Worm (Caenorhabditis elegans) whole organism, mixed stage, embryonic: ENCODE data around the gene bcc-1.

Experiments used
- lin-13 ChIP-seq: fragments of 150-350 bp; optimal IDR thresholded peaks from 2 replicates; lab custom pipeline; 2014; ENCODE audit warnings: missing biosample characterization, missing genetic modification characterization
- nhr-12 ChIP-seq: fragments of 150-350 bp; optimal IDR thresholded peaks from 2 replicates; lab custom pipeline; 2014; ENCODE audit warnings: missing biosample characterization, missing genetic modification characterization
- nhr-237 ChIP-seq: fragments of 150-350 bp; optimal IDR thresholded peaks from 2 replicates; lab custom pipeline; 2014; ENCODE audit warnings: missing biosample characterization, missing genetic modification characterization
- nhr-76 ChIP-seq: sonication (generic microtip); optimal IDR thresholded peaks from 2 replicates; lab custom pipeline; 2017; ENCODE audit warnings: missing biosample characterization, missing genetic modification characterization
- pha-4 ChIP-seq: fragments of 150-350 bp; optimal IDR thresholded peaks from 2 replicates; lab custom pipeline; 2018; ENCODE audit warnings: missing biosample characterization, missing genetic modification reagents, missing genetic modification characterization

- TF ChIP-seq pha-4 (tag; lab: Kevin White, UChicago) (no peak), nhr-76 (tag; lab: Kevin White, UChicago) (no peak), nhr-12 (tag; lab: Kevin White, UChicago) (no peak), lin-13 (tag; lab: Kevin White, UChicago) (no peak), nhr-237 (tag; lab: Kevin White, UChicago) (no peak)
Measured at ce11 chrIV:11080823-11081285, 11.5 kb downstream of the bcc-1 start, which contains the start of gene atg-7.
